Fruit fly (Drosophila melanogaster) S2 (cell line): ENCODE results near the gene alphaTub85E.
A peak's percentile ranks its signal among the peaks of the same experiment; 100 is the strongest.

ENCODE experiments used
- CG8478 ChIP-seq: fragments of >200 bp; optimal IDR thresholded peaks from 2 replicates; lab custom pipeline; 2018
- CTCF ChIP-seq, 2 experiments: fragments of >200 bp; optimal IDR thresholded peaks; 2 replicates each; lab custom pipeline; 2018

Gene alphaTub85E

DNA sequence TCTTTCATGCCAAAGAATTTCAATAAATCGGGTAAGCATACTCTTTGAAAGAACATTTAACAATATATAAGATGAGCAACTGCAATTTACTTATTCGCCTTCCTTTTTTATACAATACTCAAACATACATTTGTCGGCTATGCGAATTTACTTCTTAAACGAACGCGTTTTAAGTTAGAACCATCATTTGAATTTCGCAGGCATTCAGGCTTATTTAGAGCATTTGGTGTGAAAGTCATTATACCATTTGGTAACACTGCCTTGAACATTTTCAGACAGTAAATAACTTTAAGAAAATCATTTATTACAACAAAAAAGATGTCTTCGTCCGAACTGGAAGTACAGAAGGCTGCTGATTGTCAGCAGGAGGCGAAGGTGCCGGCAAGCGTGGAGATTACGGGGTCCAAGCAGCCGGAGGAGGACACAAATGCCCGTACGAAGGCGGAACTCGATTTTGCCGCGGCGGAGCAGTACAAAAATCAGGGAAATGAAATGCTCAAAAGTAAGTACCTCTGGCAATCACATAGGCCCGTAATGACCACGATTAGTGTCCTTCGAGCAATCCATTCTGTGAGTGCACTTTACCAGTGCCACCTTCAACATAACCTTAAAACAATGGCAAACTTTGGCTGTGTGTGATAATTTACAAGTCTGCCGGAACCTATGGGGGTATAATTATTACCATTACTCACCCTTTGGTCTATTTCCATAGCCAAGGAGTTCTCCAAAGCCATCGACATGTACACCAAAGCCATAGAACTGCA is 15.0 kb upstream of the alphaTub85E start:
- TF ChIP-seq CG8478 (lab: Kevin White, UChicago): no peak
- TF ChIP-seq CTCF (optimal IDR thresholded peaks at IDR 0.05; lab: Kevin White, UChicago): no peak

DNA sequence ATGACTTTTGCATAAGTTTGCCTTT is 14.6 kb upstream of the alphaTub85E start, which contains the start of gene PpD3:
PpD3 (plus strand) TSS at position 1 of the 25 bp plus-strand sequence.
- TF ChIP-seq CTCF (optimal IDR thresholded peaks at IDR 0.05; lab: Kevin White, UChicago) (no peak), CG8478 (lab: Kevin White, UChicago) (no peak)

DNA sequence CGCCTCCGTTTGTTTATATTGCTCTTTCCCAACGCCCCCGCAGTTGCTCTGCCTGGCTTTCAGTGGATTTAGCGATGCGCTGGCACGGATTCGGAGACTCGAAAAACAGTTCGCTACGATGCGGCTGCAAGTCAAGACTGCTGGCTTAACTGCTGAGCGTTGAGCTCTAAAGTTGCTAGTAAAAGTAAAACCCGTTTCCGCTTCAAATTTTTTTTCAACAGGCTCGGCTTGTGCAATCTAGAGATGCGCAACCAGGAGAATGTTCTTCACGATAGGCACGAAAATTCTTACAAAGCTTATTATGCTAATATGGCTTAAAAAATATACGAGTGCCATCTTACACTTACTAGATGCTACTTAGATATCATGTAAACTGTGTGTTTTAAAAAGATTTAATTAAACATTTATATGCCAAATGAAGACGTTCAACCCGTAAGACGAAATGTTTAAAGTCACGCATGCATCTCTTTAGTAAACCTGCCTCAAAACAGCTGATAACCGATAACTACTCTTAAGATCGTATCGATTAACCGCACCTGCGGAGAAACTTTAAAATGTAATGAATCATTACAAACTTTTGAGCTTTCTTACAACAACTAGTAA is 14.3 kb upstream of the alphaTub85E start, which contains the start of gene CG12948:
CG12948 (minus strand) TSS at position 473 of the 603 bp plus-strand sequence.
- TF ChIP-seq CTCF (optimal IDR thresholded peaks at IDR 0.05; lab: Kevin White, UChicago): no peak
- TF ChIP-seq CG8478 (lab: Kevin White, UChicago): no peak

DNA sequence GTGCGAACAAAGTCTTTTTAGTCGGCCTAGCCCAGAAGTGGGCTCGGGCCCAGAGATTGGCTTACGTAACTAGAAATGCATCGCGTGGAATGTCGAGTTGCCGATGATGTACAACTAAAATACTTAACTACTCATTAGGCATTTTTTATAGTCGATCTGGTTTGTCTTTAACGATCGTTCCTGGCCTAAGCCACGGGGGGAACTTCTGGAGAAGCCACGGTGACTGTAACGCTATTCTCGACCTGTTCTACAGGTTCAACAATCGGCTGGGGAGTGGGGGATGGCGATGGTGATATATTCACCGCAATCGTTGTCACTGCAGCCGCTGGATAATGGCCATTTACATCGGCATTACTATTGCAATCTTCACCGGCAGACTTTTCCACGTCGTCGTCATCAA is 13.2 kb upstream of the alphaTub85E start, which contains the start of gene CG34409:
CG34409 (minus strand) TSS at position 101 of the 400 bp plus-strand sequence.
- TF ChIP-seq CTCF (optimal IDR thresholded peaks at IDR 0.05; lab: Kevin White, UChicago) (no peak), CG8478 (lab: Kevin White, UChicago) (no peak)

DNA sequence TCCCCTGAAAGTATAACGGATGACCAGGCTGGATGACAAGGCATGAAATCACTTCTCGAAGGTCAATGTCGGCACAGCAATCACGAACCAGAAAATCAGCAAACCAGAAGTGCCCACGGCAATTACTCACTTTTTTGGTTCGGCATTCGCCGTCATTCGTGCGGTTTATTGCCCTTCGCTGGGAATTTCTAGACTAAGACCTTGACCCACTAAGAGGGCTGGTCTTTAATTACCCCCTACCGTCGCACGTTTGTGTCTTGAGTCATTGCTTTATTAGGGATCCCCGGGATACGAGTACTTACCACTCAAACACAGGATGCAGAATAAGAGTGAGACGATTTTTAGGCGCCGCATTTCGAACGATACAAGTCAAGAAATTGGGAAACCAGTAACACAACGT is 12.4 kb upstream of the alphaTub85E start:
- TF ChIP-seq CG8478 (lab: Kevin White, UChicago) (no peak), CTCF (optimal IDR thresholded peaks at IDR 0.05; lab: Kevin White, UChicago) (no peak)

DNA sequence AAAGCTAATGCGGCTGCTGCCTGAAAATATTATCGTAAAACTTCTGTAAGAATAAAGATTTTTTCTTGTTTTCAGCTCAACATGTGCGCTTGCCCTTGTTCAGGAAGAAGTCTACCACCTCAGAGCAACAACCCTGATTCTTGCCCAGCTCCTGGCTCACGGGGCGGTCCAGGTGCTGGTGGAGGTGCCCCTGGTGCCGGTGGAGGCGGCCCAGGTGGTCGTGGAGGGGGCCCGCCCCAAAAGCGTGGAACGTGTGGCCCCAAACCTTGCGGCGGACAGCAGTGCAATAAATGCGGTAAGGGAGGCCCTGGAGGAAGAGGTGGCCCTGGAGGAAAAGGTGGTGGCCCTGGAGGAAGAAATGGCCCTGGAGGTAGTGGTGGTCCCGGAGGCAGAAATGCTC is 10.9 kb upstream of the alphaTub85E start:
- no peak for TF ChIP-seq CG8478 (lab: Kevin White, UChicago)
- TF ChIP-seq CTCF (optimal IDR thresholded peaks at IDR 0.05; lab: Kevin White, UChicago): no peak

DNA sequence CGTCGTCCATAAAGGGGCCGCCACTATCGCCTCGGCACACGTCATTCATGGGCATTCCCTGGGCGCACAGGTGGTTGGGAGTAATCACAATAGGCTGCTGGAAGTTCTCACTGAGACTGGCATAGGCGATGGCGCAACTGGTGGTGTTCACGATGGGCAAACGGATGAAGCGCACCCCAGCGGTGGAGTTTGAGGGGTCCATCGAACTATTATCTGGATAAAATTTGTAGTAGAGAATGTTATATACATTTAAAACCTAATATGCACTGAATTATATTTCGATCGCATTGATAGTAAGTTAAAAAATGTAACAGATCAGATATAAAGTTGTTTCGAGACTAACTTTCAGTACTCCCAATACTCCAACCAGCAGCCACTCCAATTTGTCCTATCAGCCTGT is 10.2 kb upstream of the alphaTub85E start, which contains the start of gene CG31415:
CG31415 (plus strand) TSS at position 301 of the 400 bp plus-strand sequence.
- TF ChIP-seq CTCF (optimal IDR thresholded peaks at IDR 0.05; lab: Kevin White, UChicago) (no peak), CG8478 (lab: Kevin White, UChicago) (no peak)

DNA sequence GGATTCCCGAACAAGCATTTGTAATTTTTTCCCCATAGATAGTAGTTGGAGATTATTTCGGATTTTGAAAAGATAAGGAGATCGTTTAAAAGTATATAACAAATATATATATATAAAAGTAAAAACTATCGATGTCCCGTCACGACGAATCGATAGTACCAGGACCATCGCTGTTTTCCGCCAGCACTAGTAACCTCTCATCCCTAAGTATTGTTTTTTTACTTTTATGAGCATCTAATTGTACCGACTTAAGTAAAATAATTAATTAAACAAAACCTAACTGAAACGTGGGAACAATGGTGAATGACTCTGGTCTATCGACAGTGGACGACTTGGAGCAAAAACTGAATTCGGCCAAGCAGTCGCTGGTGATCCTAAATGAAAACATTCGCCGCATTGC is 7.7 kb upstream of the alphaTub85E start, which contains the start of gene Pnn:
Pnn (plus strand) TSS at position 187 of the 400 bp plus-strand sequence.
- TF ChIP-seq CG8478 (lab: Kevin White, UChicago) (no peak), CTCF (optimal IDR thresholded peaks at IDR 0.05; lab: Kevin White, UChicago) (no peak)

DNA sequence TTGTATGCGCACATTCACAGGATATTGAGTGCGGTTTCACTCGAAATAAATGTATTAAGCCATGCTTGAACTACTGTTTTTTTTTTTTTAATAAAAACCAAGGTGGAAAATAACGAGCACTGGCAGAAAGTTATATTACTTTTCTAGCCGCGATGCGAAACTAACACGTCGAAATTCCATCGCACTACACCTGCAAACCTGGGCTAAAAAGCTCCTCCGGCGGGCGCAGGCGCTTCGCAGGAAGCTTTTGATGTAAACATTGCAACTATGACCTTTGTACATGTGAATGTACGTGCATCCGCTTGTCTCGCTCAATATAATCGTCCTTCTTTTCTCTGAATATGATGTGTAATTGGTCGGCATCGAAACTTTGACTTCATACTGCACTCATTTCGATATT is 6.7 kb upstream of the alphaTub85E start, which contains the start of gene side-VII:
side-VII (minus strand) TSS at position 187 of the 400 bp plus-strand sequence.
- TF ChIP-seq CTCF (optimal IDR thresholded peaks at IDR 0.05; lab: Kevin White, UChicago) (no peak), CG8478 (lab: Kevin White, UChicago) (no peak)

DNA sequence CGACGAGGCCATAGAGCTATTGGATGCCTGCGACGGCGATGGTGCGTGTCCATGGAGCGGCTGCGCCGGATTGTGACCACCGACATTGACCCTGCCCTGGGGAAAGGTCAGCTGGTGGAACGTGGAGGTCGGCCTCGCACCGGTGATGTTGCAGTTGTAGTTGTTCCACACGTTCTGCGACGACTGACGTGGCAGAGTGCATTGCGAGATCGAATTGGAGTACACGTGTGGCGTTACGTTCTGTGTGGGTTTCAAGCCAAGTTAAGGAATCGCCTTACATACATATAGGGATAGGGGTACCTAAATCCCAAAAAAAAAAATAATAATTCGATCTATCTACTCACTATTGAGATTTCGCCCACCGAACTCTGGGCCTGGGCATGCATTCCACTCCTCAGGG is 2.1 kb upstream of the alphaTub85E start:
- TF ChIP-seq CG8478 (lab: Kevin White, UChicago) (no peak), CTCF (optimal IDR thresholded peaks at IDR 0.05; lab: Kevin White, UChicago) (no peak)

DNA sequence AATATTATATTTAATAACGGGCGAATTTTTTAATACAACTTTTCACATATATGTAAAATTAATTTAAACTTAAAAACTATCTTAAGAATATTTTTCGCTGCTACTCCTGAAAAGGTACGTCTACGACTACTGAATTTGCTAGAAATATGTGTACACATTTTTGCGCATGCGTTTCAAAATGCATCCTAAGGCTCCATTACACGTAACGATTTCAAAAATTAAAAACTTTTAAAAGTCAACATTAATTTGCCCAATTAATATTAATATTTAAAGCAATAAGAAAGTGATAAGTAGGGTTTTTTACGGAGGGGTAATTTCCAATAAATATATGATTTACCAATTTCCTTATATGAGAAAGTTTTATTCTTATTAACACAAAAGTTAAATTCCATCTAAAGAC is 2.3 kb downstream of the alphaTub85E start, which contains the start of gene FoxP:
FoxP (minus strand) TSS at position 89 of the 400 bp plus-strand sequence.
- TF ChIP-seq CTCF (optimal IDR thresholded peaks at IDR 0.05; lab: Kevin White, UChicago) (no peak), CG8478 (lab: Kevin White, UChicago) (no peak)

DNA sequence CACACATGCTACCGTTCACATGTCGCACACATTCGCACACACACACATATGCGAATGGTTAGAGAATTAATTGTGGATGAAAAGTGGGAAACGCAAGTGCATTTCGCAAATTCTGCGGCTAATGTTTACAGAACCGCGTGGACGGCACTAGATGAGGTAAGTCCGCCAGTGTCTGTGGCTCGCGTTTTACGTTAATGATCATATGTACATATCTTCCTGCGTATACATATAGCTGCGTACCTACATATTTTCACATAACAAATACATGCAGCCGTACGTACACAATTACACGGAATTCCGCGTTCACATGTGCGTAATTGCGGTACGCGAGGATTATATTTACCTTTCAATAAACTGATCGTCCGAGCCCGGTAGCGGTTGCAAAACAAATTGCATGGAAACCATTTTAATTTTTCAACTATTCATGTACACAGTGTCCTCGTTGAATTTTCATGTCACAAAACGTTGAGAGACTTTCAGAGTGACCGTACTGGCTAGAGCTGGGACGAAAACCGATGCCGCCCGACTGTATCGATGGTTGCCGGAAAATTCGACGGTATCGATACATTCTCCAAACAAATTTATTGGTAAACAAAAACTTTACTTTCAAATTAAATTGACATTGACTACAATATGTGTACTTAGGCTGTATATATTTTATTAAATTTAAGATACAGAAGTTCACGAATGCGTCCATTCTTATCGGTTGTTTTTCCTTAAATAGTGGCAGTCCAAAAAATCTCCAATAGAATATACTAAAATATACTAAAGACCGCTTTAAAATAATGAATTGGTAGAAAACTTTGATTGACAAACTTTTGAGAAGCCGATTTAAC is 7.7 kb downstream of the alphaTub85E start, which contains the start of gene hyd:
hyd (minus strand) TSS at position 495 of the 836 bp plus-strand sequence.
- TF ChIP-seq CG8478 (lab: Kevin White, UChicago) (no peak), CTCF (optimal IDR thresholded peaks at IDR 0.05; lab: Kevin White, UChicago) (no peak)

DNA sequence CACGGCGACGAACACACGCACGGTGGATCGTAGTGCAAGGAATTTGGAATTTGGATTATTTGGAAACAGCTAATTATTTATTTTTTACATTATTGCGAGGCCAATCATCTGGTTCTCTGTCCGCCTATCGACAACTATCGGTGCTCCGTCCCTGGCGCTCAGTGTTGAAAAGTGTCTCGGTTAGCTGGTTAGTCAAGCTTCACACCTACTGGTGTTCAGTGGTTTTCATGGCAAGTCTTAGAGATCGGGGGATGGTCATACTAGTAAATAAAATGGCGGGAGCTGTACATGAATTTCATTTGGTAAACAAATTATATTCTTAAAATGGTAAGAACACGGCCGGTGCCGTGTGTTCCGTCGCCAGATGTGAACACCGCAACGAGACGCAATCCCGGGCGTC is 22.2 kb downstream of the alphaTub85E start, which contains the start of the genes trbd and dmt:
trbd (minus strand) TSS at position 152 of the 400 bp plus-strand sequence.
dmt (plus strand) TSS at position 257 of the 400 bp plus-strand sequence.
- no peak for TF ChIP-seq CG8478 (lab: Kevin White, UChicago)
- peak; percentile 44 to 65 for TF ChIP-seq CTCF (optimal IDR thresholded peaks at IDR 0.05; lab: Kevin White, UChicago)

DNA sequence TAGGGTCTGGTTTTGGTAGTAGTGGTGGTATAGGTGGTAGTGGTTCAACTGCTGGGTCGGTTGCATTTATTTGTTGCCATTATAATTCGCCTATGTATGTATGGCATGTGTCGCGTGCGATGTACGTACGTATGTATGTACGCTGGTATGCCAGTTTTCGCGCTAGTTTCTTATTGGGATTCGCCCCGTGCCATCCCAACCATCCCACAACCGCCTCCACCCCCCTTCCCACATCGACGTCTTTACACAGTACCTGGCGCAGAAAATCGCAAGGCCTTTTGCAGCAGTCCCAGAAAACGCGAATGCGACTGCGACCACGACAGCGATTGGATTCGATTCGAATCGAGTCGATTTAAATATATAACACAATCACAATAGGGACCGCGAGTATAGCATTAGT is 22.8 kb downstream of the alphaTub85E start:
- TF ChIP-seq CTCF (optimal IDR thresholded peaks at IDR 0.05; lab: Kevin White, UChicago): no peak
- TF ChIP-seq CG8478 (lab: Kevin White, UChicago): no peak
